Fruit fly (Drosophila melanogaster): Measurements from ENCODE around the gene CG14645.

Gene CG14645

DNA sequence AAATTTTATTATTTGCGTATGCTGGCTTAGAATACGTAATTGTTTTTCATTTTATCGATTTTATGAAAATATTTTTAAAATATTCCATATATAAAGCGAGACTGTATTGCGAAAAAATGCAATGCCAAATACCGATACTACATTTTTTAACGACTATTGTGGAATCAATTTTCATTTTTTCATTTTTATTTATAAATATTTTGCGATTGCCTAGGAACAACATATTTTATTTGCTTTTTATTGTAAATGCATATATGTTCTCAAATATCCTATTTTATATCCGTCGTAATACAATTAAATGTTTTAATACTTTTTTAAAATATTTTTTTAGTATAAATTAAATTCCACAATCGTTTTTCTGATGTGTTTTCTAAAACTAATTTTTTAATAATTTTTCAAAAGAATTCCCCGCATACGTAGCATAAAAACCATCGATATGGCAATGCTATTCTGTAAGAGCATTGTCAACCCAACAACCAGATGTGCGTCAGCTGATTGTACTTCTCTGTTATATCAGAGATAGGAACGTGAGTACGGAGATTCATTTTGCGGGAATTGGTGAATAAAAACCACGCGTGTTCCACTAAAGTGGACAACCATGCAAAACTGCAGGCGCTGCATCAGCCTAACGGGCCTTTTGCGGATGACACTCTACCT is 23.7 kb upstream of the CG14645 start, which contains the start of gene Suv3 (continued):
- TF ChIP-seq gsb-n (tag; optimal IDR thresholded peaks at IDR 0.05) = no peak
- no peak for TF ChIP-seq Usf (GFP tag; optimal IDR thresholded peaks at IDR 0.05)
- no peak for TF ChIP-seq odd (GFP tag; optimal IDR thresholded peaks at IDR 0.05)
- TF ChIP-seq ro (GFP tag; IDR thresholded peaks at IDR 0.05) = no peak
- TF ChIP-seq CG15601 (tag; optimal IDR thresholded peaks at IDR 0.05) = peak; percentile 8
- no peak for TF ChIP-seq sr (GFP tag; IDR thresholded peaks at IDR 0.05)
- no peak for TF ChIP-seq Awh (GFP tag; IDR thresholded peaks at IDR 0.05)
- TF ChIP-seq CG10654 (GFP tag; optimal IDR thresholded peaks at IDR 0.05) = no peak
- TF ChIP-seq schlank (tag; optimal IDR thresholded peaks at IDR 0.05) = no peak
- no peak for TF ChIP-seq CG5180 (GFP tag; optimal IDR thresholded peaks at IDR 0.05)
- no peak for TF ChIP-seq Dp (GFP tag; optimal IDR thresholded peaks at IDR 0.05)
- no peak for TF ChIP-seq CG7786 (GFP tag; optimal IDR thresholded peaks at IDR 0.05)
- peak; percentile 41; the same call in 1 of the 3 replicates for TF ChIP-seq dysf (GFP tag; IDR thresholded peaks at IDR 0.05)
- no peak for TF ChIP-seq CG2199 (GFP tag; IDR thresholded peaks at IDR 0.05)
- TF ChIP-seq fd3F (GFP tag; optimal IDR thresholded peaks at IDR 0.05) = peak; percentile 25
- TF ChIP-seq CG31365 (tag; optimal IDR thresholded peaks at IDR 0.05) = no peak
- TF ChIP-seq CG3163 (GFP tag; optimal IDR thresholded peaks at IDR 0.05) = no peak
- no peak for TF ChIP-seq nerfin-1 (tag; optimal IDR thresholded peaks at IDR 0.05)
- TF ChIP-seq CG12155 (GFP tag; optimal IDR thresholded peaks at IDR 0.05) = no peak
- no peak for TF ChIP-seq Hr39 (optimal IDR thresholded peaks at IDR 0.05)
- TF ChIP-seq CG34224 (GFP tag; IDR thresholded peaks at IDR 0.05; ENCODE audit: partially characterized antibody) = peak; percentile 38; the same call in 2 of the 3 replicates
- TF ChIP-seq D19A (tag; optimal IDR thresholded peaks at IDR 0.05) = peak; percentile 48
- no peak for TF ChIP-seq GATAe (GFP tag; conservative IDR thresholded peaks at IDR 0.05)
- no peak for TF ChIP-seq Dbx (GFP tag; IDR thresholded peaks at IDR 0.05)
- no peak for TF ChIP-seq toy (GFP tag; IDR thresholded peaks at IDR 0.05)
- TF ChIP-seq ap (GFP tag; IDR thresholded peaks at IDR 0.05) = no peak
- TF ChIP-seq mam (GFP tag; optimal IDR thresholded peaks at IDR 0.05) = no peak
- no peak for TF ChIP-seq CG1832 (GFP tag; optimal IDR thresholded peaks at IDR 0.05)
- TF ChIP-seq CoRest (tag; optimal IDR thresholded peaks at IDR 0.05) = peak; percentile 74
- TF ChIP-seq fd102C (GFP tag; optimal IDR thresholded peaks at IDR 0.05) = no peak
- no peak for TF ChIP-seq CG11560 (tag; IDR thresholded peaks at IDR 0.05)
- no peak for TF ChIP-seq Eip74EF (GFP tag; optimal IDR thresholded peaks at IDR 0.05)
- no peak for TF ChIP-seq CG10321 (GFP tag; IDR thresholded peaks at IDR 0.05)
- no peak; the same call in 2 of the 3 replicates for TF ChIP-seq CG11695 (GFP tag; IDR thresholded peaks at IDR 0.05)
- no peak for TF ChIP-seq HLH4C (GFP tag; IDR thresholded peaks at IDR 0.05; ENCODE audit: partially characterized antibody)
- no peak for TF ChIP-seq gro (GFP tag; optimal IDR thresholded peaks at IDR 0.05)
- TF ChIP-seq B-H1 (GFP tag; IDR thresholded peaks at IDR 0.05) = 0 out of 3 replicates have a peak, but pooled peaks have one; percentile 19
- TF ChIP-seq Kr (GFP tag; optimal IDR thresholded peaks at IDR 0.05) = no peak
- no peak for TF ChIP-seq Dll (GFP tag; IDR thresholded peaks at IDR 0.05; ENCODE audit: partially characterized antibody)
- peak; percentile 26 for TF ChIP-seq CG12659 (GFP tag; optimal IDR thresholded peaks at IDR 0.05)
- peak; percentile 16 for TF ChIP-seq CG4617 (GFP tag; optimal IDR thresholded peaks at IDR 0.05; ENCODE audit: borderline replicate concordance)
- peak; percentile 8 for TF ChIP-seq psq (GFP tag; optimal IDR thresholded peaks at IDR 0.05)
- peak; percentile 12 for TF ChIP-seq CG34376 (GFP tag; optimal IDR thresholded peaks at IDR 0.05)
- peak; percentile 19 for TF ChIP-seq CG4328 (GFP tag; optimal IDR thresholded peaks at IDR 0.05)
- peak; percentile 70 for TF ChIP-seq CG2678 (tag; optimal IDR thresholded peaks at IDR 0.05)
- TF ChIP-seq CG5245 (GFP tag; optimal IDR thresholded peaks at IDR 0.05) = no peak
- TF ChIP-seq Pdp1 (GFP tag; optimal IDR thresholded peaks at IDR 0.05) = peak in 1 of 2 experiments; percentile 98
- no peak for TF ChIP-seq Hmr (GFP tag; optimal IDR thresholded peaks at IDR 0.05)
- TF ChIP-seq CG33213 (GFP tag; optimal IDR thresholded peaks at IDR 0.05) = no peak
- peak; percentile 58 for TF ChIP-seq grau (tag; optimal IDR thresholded peaks at IDR 0.05)

Data from whole organism, embryonic.